Fruit fly (Drosophila melanogaster) whole organism, wandering third instar larva: ENCODE results near the gene ph-d.

Source experiments
- Myc ChIP-seq: fragments of >200 bp; optimal IDR thresholded peaks from 2 replicates; lab custom pipeline; 2017
- OdsH ChIP-seq: fragments of 200-800 bp; sonication (Bioruptor generic); optimal IDR thresholded peaks from 2 replicates; lab custom pipeline; 2016; ENCODE audit warnings: missing biosample characterization, mild to moderate bottlenecking, missing genetic modification characterization
- pan ChIP-seq: fragments of >200 bp; optimal IDR thresholded peaks from 2 replicates; lab custom pipeline; 2017
- psq ChIP-seq: fragments of 200-800 bp; sonication (Bioruptor generic); optimal IDR thresholded peaks from 3 replicates; lab custom pipeline; 2017; ENCODE audit warnings: missing biosample characterization, mild to moderate bottlenecking, missing genetic modification characterization, moderate library complexity
- tai ChIP-seq: sonication (Bioruptor generic); optimal IDR thresholded peaks from 2 replicates; lab custom pipeline; 2016; ENCODE audit warnings: missing biosample characterization, missing genetic modification characterization
- usp ChIP-seq: fragments of >200 bp; optimal IDR thresholded peaks from 2 replicates; lab custom pipeline; 2017; ENCODE audit warnings: missing biosample characterization, missing genetic modification characterization
- woc ChIP-seq: sonication (Bioruptor generic); optimal IDR thresholded peaks from 2 replicates; lab custom pipeline; 2016; ENCODE audit warnings: missing biosample characterization, mild to moderate bottlenecking, missing genetic modification characterization

dm6 chrX:2135868-2136787, 13.0 kb upstream of the ph-d start:
- no peak for TF ChIP-seq pan (lab: Kevin White, UChicago)
- no peak for TF ChIP-seq woc (GFP tag; lab: Kevin White, UChicago)
- no peak for TF ChIP-seq OdsH (GFP tag; lab: Kevin White, UChicago)
- no peak for TF ChIP-seq psq
- TF ChIP-seq tai (GFP tag; lab: Kevin White, UChicago) = no peak
- no peak for TF ChIP-seq Myc
- no peak for TF ChIP-seq usp
